Fruit fly (Drosophila melanogaster): ENCODE data around the gene eff.

eff gene

DNA sequence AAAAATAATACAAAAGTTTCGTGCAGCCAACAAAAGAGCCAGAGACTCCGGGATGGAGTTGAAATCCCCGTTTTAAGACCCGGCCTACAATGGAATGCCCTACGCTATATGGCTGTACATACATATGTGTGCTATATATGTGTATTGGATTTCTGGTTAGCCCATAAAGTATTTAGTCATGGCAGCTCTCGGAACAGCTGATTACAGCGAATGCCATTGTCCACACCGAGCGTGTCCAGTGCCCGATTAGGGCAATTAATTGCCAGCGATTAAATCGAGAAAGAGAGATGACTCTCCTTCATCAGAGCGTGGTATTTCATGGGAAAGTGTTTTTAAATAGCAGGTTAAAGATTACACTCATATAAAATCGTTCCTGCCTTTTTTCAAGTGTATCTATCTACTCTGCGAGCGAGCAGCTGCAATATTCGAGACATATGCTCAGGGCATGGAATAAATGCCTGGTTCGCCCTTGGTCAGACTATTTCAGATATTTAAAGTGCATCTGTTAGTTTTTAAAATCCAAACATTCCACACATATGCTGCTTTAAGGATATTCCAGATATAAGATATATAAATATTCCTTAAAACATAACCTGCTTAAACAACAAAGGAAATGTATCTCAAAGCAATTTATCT is 23.9 kb downstream of the eff start (continued):
- TF ChIP-seq HLH4C (GFP tag; IDR thresholded peaks at IDR 0.05; ENCODE audit: partially characterized antibody) (no peak), CG12769 (tag; optimal IDR thresholded peaks at IDR 0.05) (no peak), rib (GFP tag; IDR thresholded peaks at IDR 0.05) (no peak), lov (optimal IDR thresholded peaks at IDR 0.05) (no peak), lov (GFP tag; IDR thresholded peaks at IDR 0.05) (0 out of 3 replicates have a peak, but pooled peaks have one; percentile 29), phol (tag; optimal IDR thresholded peaks at IDR 0.05) (no peak), H15 (GFP tag; IDR thresholded peaks at IDR 0.05) (0 out of 3 replicates have a peak, but pooled peaks have one; percentile 24), CG3065 (GFP tag; optimal IDR thresholded peaks at IDR 0.05) (no peak), CG10366 (GFP tag; IDR thresholded peaks at IDR 0.05) (peak; percentile 16; the same call in 1 of the 2 replicates), Taf1 (GFP tag; IDR thresholded peaks at IDR 0.05) (no peak), CG12391 (tag; optimal IDR thresholded peaks at IDR 0.05) (peak; percentile 19), hth (optimal IDR thresholded peaks at IDR 0.05) (no peak), grn (GFP tag; optimal IDR thresholded peaks at IDR 0.05) (peak; percentile 72), CG10462 (GFP tag; optimal IDR thresholded peaks at IDR 0.05) (no peak), CG7928 (GFP tag; optimal IDR thresholded peaks at IDR 0.05) (no peak), ac (GFP tag; optimal IDR thresholded peaks at IDR 0.05) (peak; percentile 43), CG17568 (GFP tag; optimal IDR thresholded peaks at IDR 0.05) (no peak), Sox102F (GFP tag; optimal IDR thresholded peaks at IDR 0.05) (peak; percentile 34), unc-4 (GFP tag; IDR thresholded peaks at IDR 0.05; ENCODE audit: partially characterized antibody) (no peak), gsb (GFP tag; IDR thresholded peaks at IDR 0.05) (no peak), kni (GFP tag; optimal IDR thresholded peaks at IDR 0.05) (no peak), sug (tag; optimal IDR thresholded peaks at IDR 0.05) (peak; percentile 24), CG9797 (GFP tag; optimal IDR thresholded peaks at IDR 0.05) (no peak), ewg (GFP tag; optimal IDR thresholded peaks at IDR 0.05) (no peak), tio (GFP tag; optimal IDR thresholded peaks at IDR 0.05) (peak; percentile 5), wor (GFP tag; IDR thresholded peaks at IDR 0.05) (no peak), Scr (GFP tag; IDR thresholded peaks at IDR 0.05; ENCODE audit: partially characterized antibody) (no peak), chm (GFP tag; IDR thresholded peaks at IDR 0.05) (no peak), CHES-1-like (GFP tag; optimal IDR thresholded peaks at IDR 0.05) (no peak), CG7357 (GFP tag; IDR thresholded peaks at IDR 0.05) (no peak), zfh1 (GFP tag; IDR thresholded peaks at IDR 0.05) (no peak), Dp (GFP tag; optimal IDR thresholded peaks at IDR 0.05) (no peak), crp (GFP tag; optimal IDR thresholded peaks at IDR 0.05) (peak in 1 of 2 experiments; percentile 48), CG10267 (tag; optimal IDR thresholded peaks at IDR 0.05) (no peak), Myb (GFP tag; optimal IDR thresholded peaks at IDR 0.05) (no peak), CG2712 (tag; optimal IDR thresholded peaks at IDR 0.05) (peak; percentile 36), Dad (GFP tag; optimal IDR thresholded peaks at IDR 0.05) (no peak), chn (GFP tag; optimal IDR thresholded peaks at IDR 0.05) (peak; percentile 20), CG30403 (GFP tag; optimal IDR thresholded peaks at IDR 0.05) (no peak), CG15269 (tag; optimal IDR thresholded peaks at IDR 0.05) (no peak), pfk (GFP tag; optimal IDR thresholded peaks at IDR 0.05) (no peak), CG13123 (GFP tag; optimal IDR thresholded peaks at IDR 0.05) (no peak), sens (GFP tag) (no peak), knrl (GFP tag; IDR thresholded peaks at IDR 0.05; ENCODE audit: partially characterized antibody) (no peak), CG2199 (GFP tag; IDR thresholded peaks at IDR 0.05) (no peak), CG9609 (GFP tag; optimal IDR thresholded peaks at IDR 0.05) (no peak), CG10209 (GFP tag; optimal IDR thresholded peaks at IDR 0.05) (no peak), bigmax (GFP tag; optimal IDR thresholded peaks at IDR 0.05) (no peak), CG34422 (GFP tag; IDR thresholded peaks at IDR 0.05) (no peak), cg (GFP tag; optimal IDR thresholded peaks at IDR 0.05) (peak; percentile 41), zf30C (GFP tag; optimal IDR thresholded peaks at IDR 0.05) (peak; percentile 81)

Measured in whole organism, embryonic.